Fruit fly (Drosophila melanogaster): ENCODE measurements around the gene CG7573.
A peak's percentile ranks its signal among the peaks of the same experiment; 100 is the strongest.

The CG7573 gene

DNA sequence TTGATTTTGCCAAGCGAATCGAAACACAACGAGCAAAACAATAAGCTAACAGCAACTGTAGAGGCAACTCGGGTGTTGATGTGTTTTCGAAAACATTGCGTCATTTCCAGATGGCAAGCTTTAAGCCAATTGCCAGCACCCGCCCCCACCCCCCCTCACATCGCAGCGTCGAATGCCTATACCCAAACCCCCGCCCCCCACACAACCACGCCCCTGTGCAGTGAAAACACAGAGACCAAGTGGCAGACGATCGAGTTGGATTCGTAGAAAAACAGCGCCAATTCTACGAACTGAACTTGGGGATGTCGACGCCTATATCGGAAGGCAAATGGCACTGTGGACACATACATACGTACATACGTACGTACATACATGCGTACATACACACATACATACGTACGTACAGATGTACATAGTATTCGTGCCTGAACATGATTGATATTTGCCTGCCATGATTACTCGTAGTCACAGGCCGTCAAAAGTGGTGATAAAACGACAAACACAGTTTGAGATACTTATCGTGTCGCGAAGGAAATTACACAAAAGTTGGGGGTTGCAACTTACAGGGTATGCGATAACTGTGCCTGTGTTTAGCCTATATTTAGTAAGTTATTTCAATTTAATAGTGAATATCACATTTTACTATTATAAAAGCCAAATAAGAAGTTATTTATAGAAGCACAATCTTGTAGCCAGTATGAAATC lies 25.8 kb upstream of the CG7573 start:
- TF ChIP-seq cwo (GFP tag; optimal IDR thresholded peaks at IDR 0.05) (peak; percentile 10), CG12659 (GFP tag; optimal IDR thresholded peaks at IDR 0.05) (peak; percentile 9), Hr3 (GFP tag; optimal IDR thresholded peaks at IDR 0.05) (no peak), CG10267 (tag; optimal IDR thresholded peaks at IDR 0.05) (no peak), abd-A (tag; optimal IDR thresholded peaks at IDR 0.05) (peak; percentile 16), lov (optimal IDR thresholded peaks at IDR 0.05) (no peak), lov (GFP tag; IDR thresholded peaks at IDR 0.05) (no peak), ftz-f1 (GFP tag; optimal IDR thresholded peaks at IDR 0.05) (no peak), Camta (GFP tag; optimal IDR thresholded peaks at IDR 0.05) (no peak), slbo (GFP tag; IDR thresholded peaks at IDR 0.05) (no peak), NFAT (GFP tag; IDR thresholded peaks at IDR 0.05) (peak; percentile 47; the same call in 1 of the 2 replicates), CG3847 (GFP tag; IDR thresholded peaks at IDR 0.05) (peak; percentile 30; the same call in 1 of the 2 replicates), Rfx (GFP tag; IDR thresholded peaks at IDR 0.05) (peak; percentile 30; the same call in 1 of the 2 replicates), Hmr (GFP tag; optimal IDR thresholded peaks at IDR 0.05) (peak; percentile 38), CG31224 (GFP tag; IDR thresholded peaks at IDR 0.05) (0 out of 2 replicates have a peak, but pooled peaks have one; percentile 10), tgo (GFP tag; IDR thresholded peaks at IDR 0.05) (0 out of 3 replicates have a peak, but pooled peaks have one; percentile 12), grn (GFP tag; optimal IDR thresholded peaks at IDR 0.05) (peak; percentile 85), sd (tag; optimal IDR thresholded peaks at IDR 0.05) (peak; percentile 87), rib (GFP tag; IDR thresholded peaks at IDR 0.05) (peak; percentile 64; the same call in 1 of the 2 replicates), mirr (GFP tag; optimal IDR thresholded peaks at IDR 0.05) (peak; percentile 80), CG6791 (GFP tag; IDR thresholded peaks at IDR 0.05; ENCODE audit: partially characterized antibody) (peak; percentile 72; the same call in 2 of the 3 replicates), Hey (tag; optimal IDR thresholded peaks at IDR 0.05) (peak; percentile 50), CG6175 (GFP tag; IDR thresholded peaks at IDR 0.05) (peak; percentile 93), Dek (tag; optimal IDR thresholded peaks at IDR 0.05) (peak; percentile 24), Hand (GFP tag; optimal IDR thresholded peaks at IDR 0.05) (peak; percentile 6), CG12769 (tag; optimal IDR thresholded peaks at IDR 0.05) (peak; percentile 82), CG18599 (GFP tag; optimal IDR thresholded peaks at IDR 0.05) (peak; percentile 48), Dbx (GFP tag; IDR thresholded peaks at IDR 0.05) (peak; percentile 55; the same call in 1 of the 3 replicates), CG32767 (GFP tag; IDR thresholded peaks at IDR 0.05) (0 out of 2 replicates have a peak, but pooled peaks have one; percentile 20), CG10462 (GFP tag; optimal IDR thresholded peaks at IDR 0.05) (no peak), CG14860 (GFP tag; IDR thresholded peaks at IDR 0.05; ENCODE audit: partially characterized antibody) (peak; percentile 60), CG11696 (GFP tag; IDR thresholded peaks at IDR 0.05) (no peak), CG15514 (GFP tag; optimal IDR thresholded peaks at IDR 0.05) (peak; percentile 6), pros (GFP tag; optimal IDR thresholded peaks at IDR 0.05) (peak; percentile 18), CG4730 (GFP tag; IDR thresholded peaks at IDR 0.05) (no peak), p53 (GFP tag; optimal IDR thresholded peaks at IDR 0.05) (peak; percentile 10), CG9817 (tag; optimal IDR thresholded peaks at IDR 0.05) (peak; percentile 26), chinmo (GFP tag; IDR thresholded peaks at IDR 0.05; ENCODE audit: partially characterized antibody) (peak; percentile 67; the same call in 2 of the 4 replicates), Deaf1 (tag; optimal IDR thresholded peaks at IDR 0.05) (peak; percentile 25), CG7963 (GFP tag; IDR thresholded peaks at IDR 0.05; ENCODE audit: partially characterized antibody) (peak; percentile 65), CG6272 (GFP tag; IDR thresholded peaks at IDR 0.05) (peak; percentile 30; the same call in 1 of the 2 replicates), Nf-YA (GFP tag; IDR thresholded peaks at IDR 0.05) (no peak), CG4360 (GFP tag; IDR thresholded peaks at IDR 0.05) (0 out of 2 replicates have a peak, but pooled peaks have one; percentile 7), Adf1 (GFP tag; IDR thresholded peaks at IDR 0.05) (peak; percentile 22; the same call in 1 of the 2 replicates), CG32532 (GFP tag; IDR thresholded peaks at IDR 0.05) (peak; percentile 20; the same call in 1 of the 2 replicates), lab (GFP tag; optimal IDR thresholded peaks at IDR 0.05) (peak; percentile 32), CG10543 (GFP tag; optimal IDR thresholded peaks at IDR 0.05) (peak; percentile 87)

Data from whole organism, embryonic.